Worm (Caenorhabditis elegans): ENCODE data around the gene ddr-2.

- TF ChIP-seq nhr-28 (tag; optimal IDR thresholded peaks at IDR 0.05) (no peak), unc-62 (GFP tag; optimal IDR thresholded peaks at IDR 0.05) (no peak), nhr-76 (tag; optimal IDR thresholded peaks at IDR 0.05) (no peak), aly-2 (tag; optimal IDR thresholded peaks at IDR 0.05) (no peak), pqm-1 (tag; optimal IDR thresholded peaks at IDR 0.05) (no peak), jun-1 (tag; optimal IDR thresholded peaks at IDR 0.05) (no peak), hmg-11 (tag; optimal IDR thresholded peaks at IDR 0.05) (no peak), skn-1 (tag; optimal IDR thresholded peaks at IDR 0.05) (no peak), ztf-11 (tag; optimal IDR thresholded peaks at IDR 0.05) (no peak), R02D3.7 (tag; optimal IDR thresholded peaks at IDR 0.05) (no peak), nhr-237 (tag; optimal IDR thresholded peaks at IDR 0.05) (no peak), pha-4 (tag; optimal IDR thresholded peaks at IDR 0.05) (no peak), ztf-4 (tag; optimal IDR thresholded peaks at IDR 0.05) (no peak), sea-2 (GFP tag; optimal IDR thresholded peaks at IDR 0.05) (no peak)
These were observed 11.0 kb upstream of the ddr-2 start, which contains the start of gene F11D5.7 for ce11 chrX:3304068-3304467.
